Worm (Caenorhabditis elegans) whole organism, midembryonic: ENCODE results near the gene mvb-12.

Experiments
- T22C8.4 ChIP-seq: fragments of 200-800 bp; sonication (Bioruptor generic); IDR thresholded peaks from 2 replicates; pipeline ENCODE4 v1.3.6; 2022; ENCODE audit warnings: missing genetic modification characterization, missing compliant biosample characterization
- cog-1 ChIP-seq: sonication (generic microtip); optimal IDR thresholded peaks from 2 replicates; lab custom pipeline; 2016; ENCODE audit warnings: missing genetic modification characterization, missing compliant biosample characterization
- flt-1 ChIP-seq: fragments of 200-800 bp; sonication (Bioruptor generic); IDR thresholded peaks from 2 replicates; pipeline ENCODE4 v1.3.6; 2022; ENCODE audit warnings: missing genetic modification characterization, missing compliant biosample characterization
- klf-2 ChIP-seq: fragments of 200-800 bp; sonication (Bioruptor generic); conservative IDR thresholded peaks from 2 replicates; pipeline ENCODE4 v1.3.6; 2022; ENCODE audit warnings: missing genetic modification reagents, missing genetic modification characterization, missing compliant biosample characterization
- med-1 ChIP-seq: sonication (generic microtip); optimal IDR thresholded peaks from 2 replicates; lab custom pipeline; 2017; ENCODE audit warnings: missing genetic modification characterization, mild to moderate bottlenecking, missing compliant biosample characterization, antibody characterized with exemption, missing genetic modification reagents; ENCODE audit not compliant: insufficient read depth
- ref-1 ChIP-seq: fragments of 200-800 bp; sonication (Bioruptor generic); conservative IDR thresholded peaks from 2 replicates; pipeline ENCODE4 v1.3.6; 2022; ENCODE audit warnings: missing genetic modification reagents, missing genetic modification characterization, missing compliant biosample characterization
- tab-1 ChIP-seq: fragments of 200-800 bp; sonication (Bioruptor generic); IDR thresholded peaks from 2 replicates; pipeline ENCODE4 v1.3.6; 2022; ENCODE audit warnings: missing genetic modification characterization, missing compliant biosample characterization
- ztf-23 ChIP-seq: fragments of 200-800 bp; sonication (Bioruptor generic); IDR thresholded peaks from 2 replicates; pipeline ENCODE4 v1.3.6; 2022; ENCODE audit warnings: missing genetic modification reagents, missing genetic modification characterization, missing compliant biosample characterization
- ztf-29 ChIP-seq: fragments of 200-800 bp; sonication (Bioruptor generic); IDR thresholded peaks from 2 replicates; pipeline ENCODE4 v1.3.6; 2022; ENCODE audit warnings: missing genetic modification reagents, missing genetic modification characterization, missing compliant biosample characterization

DNA sequence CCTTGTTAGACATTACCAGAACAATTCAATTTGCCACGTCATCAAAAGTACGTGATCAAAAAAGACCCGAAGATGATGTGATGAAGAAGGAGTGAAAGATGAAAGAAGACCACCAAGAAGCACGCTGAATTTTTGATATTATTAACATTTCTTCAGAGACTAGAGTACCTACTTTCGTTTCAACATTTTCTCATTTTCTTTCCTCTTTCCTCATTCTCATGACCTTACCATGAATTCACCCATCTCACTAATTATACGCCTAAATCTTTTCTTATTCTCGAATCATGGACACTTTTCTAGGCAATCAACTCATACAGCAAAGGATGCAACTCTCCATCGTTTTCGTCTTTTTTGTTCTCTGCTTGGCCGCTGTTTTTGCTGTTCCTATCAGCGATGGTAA lies 38.3 kb downstream of the mvb-12 start, which contains the start of gene flp-10:
- TF ChIP-seq flt-1 (GFP tag; lab: Robert Waterston, UW) (no peak), ztf-29 (GFP tag; lab: Robert Waterston, UW) (no peak), klf-2 (GFP tag; lab: Robert Waterston, UW) (no peak), T22C8.4 (GFP tag; lab: Robert Waterston, UW) (no peak), ztf-23 (no peak), cog-1 (tag; lab: Kevin White, UChicago) (no peak), tab-1 (GFP tag; lab: Robert Waterston, UW) (no peak), med-1 (GFP tag; lab: Kevin White, UChicago) (no peak), ref-1 (no peak)
